Worm (Caenorhabditis elegans): ENCODE data around the gene Y39B6A.69.

DNA sequence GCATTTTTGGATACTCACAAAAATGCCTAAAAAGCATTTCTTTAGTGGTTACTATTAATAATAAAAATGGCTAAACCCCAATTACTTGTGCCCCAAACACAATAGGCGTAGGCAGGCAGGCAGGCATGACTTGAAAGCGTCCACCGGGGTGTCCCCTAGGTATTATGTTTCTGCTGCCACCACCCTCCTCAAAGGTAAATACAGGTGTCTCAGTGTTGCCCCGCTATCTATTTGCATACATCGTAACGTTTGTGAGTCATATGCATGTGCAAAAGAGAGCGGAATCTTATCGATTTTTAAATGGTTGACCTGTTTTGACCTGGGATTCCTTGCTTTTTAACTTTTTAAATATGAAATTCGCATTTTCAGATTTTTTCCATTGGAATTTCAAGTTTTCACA is 1.0 kb upstream of the Y39B6A.69 start:
- no peak for TF ChIP-seq med-1 (GFP tag; optimal IDR thresholded peaks at IDR 0.05; ENCODE audit: insufficient read depth)
- TF ChIP-seq ztf-29 (GFP tag; IDR thresholded peaks at IDR 0.05) = no peak
- no peak for TF ChIP-seq cog-1 (tag; optimal IDR thresholded peaks at IDR 0.05)
- no peak for TF ChIP-seq tab-1 (GFP tag; IDR thresholded peaks at IDR 0.05)
- no peak for TF ChIP-seq ref-1 (GFP tag; conservative IDR thresholded peaks at IDR 0.05)
- TF ChIP-seq T22C8.4 (GFP tag; IDR thresholded peaks at IDR 0.05) = no peak

Measured in whole organism, midembryonic.